Fruit fly (Drosophila melanogaster) whole organism, embryonic: ENCODE data around the gene peng.

Source experiments
- Asciz ChIP-seq: fragments of 200-800 bp; sonication (Bioruptor generic); optimal IDR thresholded peaks from 2 replicates; lab custom pipeline; 2017; ENCODE audit warnings: missing biosample characterization, mild to moderate bottlenecking, missing genetic modification characterization, missing genetic modification reagents
- CG10321 ChIP-seq: fragments of 200-800 bp; sonication (Bioruptor generic); IDR thresholded peaks from 2 replicates; pipeline ENCODE4 v1.3.6; 2022; ENCODE audit warnings: missing biosample characterization, missing genetic modification characterization
- CG10431 ChIP-seq: fragments of 200-800 bp; sonication (Bioruptor generic); optimal IDR thresholded peaks from 3 replicates; lab custom pipeline; 2018; ENCODE audit warnings: missing biosample characterization, mild to moderate bottlenecking, missing genetic modification characterization
- CG11695 ChIP-seq: fragments of 200-800 bp; sonication (Bioruptor generic); IDR thresholded peaks from 3 replicates; pipeline ENCODE4 v1.3.6; 2022; ENCODE audit warnings: missing biosample characterization, missing genetic modification characterization
- CG12391 ChIP-seq: fragments of 200-800 bp; sonication (Bioruptor generic); optimal IDR thresholded peaks from 3 replicates; lab custom pipeline; 2018; ENCODE audit warnings: missing biosample characterization, mild to moderate bottlenecking, missing genetic modification characterization, moderate library complexity
- CG13287 ChIP-seq: fragments of 200-800 bp; sonication (Bioruptor generic); IDR thresholded peaks from 2 replicates; pipeline ENCODE4 v1.3.6; 2022; ENCODE audit warnings: missing biosample characterization, missing genetic modification characterization; ENCODE audit not compliant: partially characterized antibody
- CG18619 ChIP-seq: fragments of 200-800 bp; sonication (Bioruptor generic); optimal IDR thresholded peaks from 3 replicates; lab custom pipeline; 2017; ENCODE audit warnings: missing biosample characterization, mild to moderate bottlenecking, missing genetic modification characterization
- CG2116 ChIP-seq: fragments of 200-800 bp; sonication (Bioruptor generic); optimal IDR thresholded peaks from 3 replicates; lab custom pipeline; 2018; ENCODE audit warnings: missing biosample characterization, mild to moderate bottlenecking, missing genetic modification characterization
- CG2712 ChIP-seq: fragments of 200-800 bp; optimal IDR thresholded peaks from 3 replicates; lab custom pipeline; 2019; ENCODE audit warnings: missing biosample characterization, mild to moderate bottlenecking, missing genetic modification characterization, moderate library complexity
- CG34376 ChIP-seq: fragments of 200-800 bp; sonication (Bioruptor generic); optimal IDR thresholded peaks from 2 replicates; lab custom pipeline; 2018; ENCODE audit warnings: missing biosample characterization, mild to moderate bottlenecking, missing genetic modification characterization
- CG4854 ChIP-seq: fragments of 200-800 bp; sonication (Bioruptor generic); optimal IDR thresholded peaks from 2 replicates; lab custom pipeline; 2016; ENCODE audit warnings: missing biosample characterization, missing genetic modification characterization, inconsistent platforms
- CG6272 ChIP-seq: fragments of 200-800 bp; sonication (Bioruptor generic); IDR thresholded peaks from 2 replicates; pipeline ENCODE4 v1.3.6; 2022; ENCODE audit warnings: missing biosample characterization, missing genetic modification characterization
- CG9215 ChIP-seq: fragments of 200-800 bp; sonication (Bioruptor generic); IDR thresholded peaks from 2 replicates; pipeline ENCODE4 v1.3.6; 2022; ENCODE audit warnings: missing biosample characterization, missing genetic modification characterization
- CG9727 ChIP-seq: fragments of 200-800 bp; sonication (Bioruptor generic); optimal IDR thresholded peaks from 3 replicates; lab custom pipeline; 2017; ENCODE audit warnings: missing biosample characterization, mild to moderate bottlenecking, missing genetic modification characterization
- Dip3 ChIP-seq: fragments of 200-800 bp; sonication (Bioruptor generic); optimal IDR thresholded peaks from 3 replicates; lab custom pipeline; 2016; ENCODE audit warnings: missing biosample characterization, missing genetic modification characterization
- Doc2 ChIP-seq: fragments of 200-800 bp; sonication (Bioruptor generic); IDR thresholded peaks from 2 replicates; pipeline ENCODE4 v1.3.6; 2022; ENCODE audit warnings: missing biosample characterization, missing genetic modification characterization
- Doc3 ChIP-seq: fragments of 200-800 bp; sonication (Bioruptor generic); IDR thresholded peaks from 3 replicates; pipeline ENCODE4 v1.3.6; 2022; ENCODE audit warnings: missing biosample characterization, missing genetic modification characterization; ENCODE audit not compliant: partially characterized antibody
- Dp ChIP-seq: fragments of 200-800 bp; sonication (Bioruptor generic); optimal IDR thresholded peaks from 2 replicates; lab custom pipeline; 2018; ENCODE audit warnings: missing biosample characterization, mild to moderate bottlenecking, missing genetic modification characterization, moderate library complexity
- HLH4C ChIP-seq: fragments of 200-800 bp; sonication (Bioruptor generic); IDR thresholded peaks from 3 replicates; pipeline ENCODE4 v1.3.6; 2022; ENCODE audit warnings: missing biosample characterization, missing genetic modification characterization; ENCODE audit not compliant: partially characterized antibody
- Hey ChIP-seq: fragments of 200-800 bp; sonication (Bioruptor generic); optimal IDR thresholded peaks from 3 replicates; lab custom pipeline; 2018; ENCODE audit warnings: missing biosample characterization, mild to moderate bottlenecking, missing genetic modification characterization
- Hr39 ChIP-seq: fragments of >200 bp; optimal IDR thresholded peaks from 2 replicates; lab custom pipeline; 2017
- Hr51 ChIP-seq, 2 experiments: fragments of 200-800 bp; sonication (Bioruptor generic); optimal IDR thresholded peaks; 2 replicates in 1 of 2; 3 replicates in 1 of 2; lab custom pipeline; 2016 to 2018; ENCODE audit warnings: missing biosample characterization in 2 of 2, missing genetic modification characterization in 2 of 2, mild to moderate bottlenecking in 1 of 2, moderate library complexity in 1 of 2
- Jarid2 ChIP-seq: fragments of 200-800 bp; sonication (Bioruptor generic); optimal IDR thresholded peaks from 3 replicates; lab custom pipeline; 2017; ENCODE audit warnings: mild to moderate bottlenecking, missing biosample characterization, missing genetic modification reagents, missing genetic modification characterization
- Kr ChIP-seq: fragments of 200-800 bp; sonication (Bioruptor generic); optimal IDR thresholded peaks from 2 replicates; lab custom pipeline; 2017; ENCODE audit warnings: missing biosample characterization, mild to moderate bottlenecking, missing genetic modification characterization
- Lim3 ChIP-seq: fragments of 200-800 bp; sonication (Bioruptor generic); IDR thresholded peaks from 2 replicates; pipeline ENCODE4 v1.3.6; 2022; ENCODE audit warnings: missing biosample characterization, missing genetic modification characterization
- MBD-R2 ChIP-seq: fragments of 200-800 bp; sonication (Bioruptor generic); IDR thresholded peaks from 2 replicates; pipeline ENCODE4 v1.3.6; 2022; ENCODE audit warnings: missing biosample characterization, missing genetic modification characterization
- MESR4 ChIP-seq: fragments of 200-800 bp; sonication (Bioruptor generic); optimal IDR thresholded peaks from 2 replicates; lab custom pipeline; 2018; ENCODE audit warnings: missing biosample characterization, mild to moderate bottlenecking, missing genetic modification characterization, moderate library complexity
- Poxn ChIP-seq: fragments of 200-800 bp; sonication (Bioruptor generic); IDR thresholded peaks from 2 replicates; pipeline ENCODE4 v1.3.6; 2022; ENCODE audit warnings: missing biosample characterization, missing genetic modification characterization
- Scr ChIP-seq: fragments of 200-800 bp; sonication (Bioruptor generic); IDR thresholded peaks from 2 replicates; pipeline ENCODE4 v1.3.6; 2022; ENCODE audit warnings: missing biosample characterization, missing genetic modification characterization; ENCODE audit not compliant: partially characterized antibody
- Side ChIP-seq: fragments of 200-800 bp; sonication (Bioruptor generic); optimal IDR thresholded peaks from 2 replicates; lab custom pipeline; 2016; ENCODE audit warnings: missing biosample characterization, missing genetic modification characterization
- Xrp1 ChIP-seq: fragments of 200-800 bp; sonication (Bioruptor generic); IDR thresholded peaks from 2 replicates; pipeline ENCODE4 v1.3.6; 2022; ENCODE audit warnings: missing biosample characterization, missing genetic modification characterization
- ab ChIP-seq: fragments of 200-800 bp; sonication (Bioruptor generic); optimal IDR thresholded peaks from 2 replicates; lab custom pipeline; 2016; ENCODE audit warnings: missing biosample characterization, missing genetic modification characterization
- ap ChIP-seq: fragments of 200-800 bp; sonication (Bioruptor generic); IDR thresholded peaks from 2 replicates; pipeline ENCODE4 v1.3.6; 2022; ENCODE audit warnings: missing biosample characterization, missing genetic modification characterization
- bbx ChIP-seq: fragments of 200-800 bp; sonication (Bioruptor generic); IDR thresholded peaks from 2 replicates; pipeline ENCODE4 v1.3.6; 2022; ENCODE audit warnings: missing biosample characterization, missing genetic modification characterization; ENCODE audit not compliant: partially characterized antibody
- bcd ChIP-seq: fragments of 200-800 bp; sonication (Bioruptor generic); optimal IDR thresholded peaks from 2 replicates; lab custom pipeline; 2017; ENCODE audit warnings: missing biosample characterization, mild to moderate bottlenecking, missing genetic modification characterization
- bowl ChIP-seq: fragments of 200-800 bp; sonication (Bioruptor generic); IDR thresholded peaks from 2 replicates; pipeline ENCODE4 v1.3.6; 2022; ENCODE audit warnings: missing biosample characterization, missing genetic modification characterization
- dpn ChIP-seq, 2 experiments: fragments of 200-800 bp; sonication (Bioruptor generic); optimal IDR thresholded peaks; 3 replicates each; lab custom pipeline; 2016; ENCODE audit warnings: missing biosample characterization in 2 of 2, missing genetic modification characterization in 2 of 2
- fru ChIP-seq: fragments of >200 bp; optimal IDR thresholded peaks from 2 replicates; lab custom pipeline; 2017
- h ChIP-seq: fragments of >200 bp; optimal IDR thresholded peaks from 2 replicates; lab custom pipeline; 2017
- ind ChIP-seq: fragments of 200-800 bp; sonication (Bioruptor generic); optimal IDR thresholded peaks from 3 replicates; lab custom pipeline; 2016; ENCODE audit warnings: missing biosample characterization, missing genetic modification characterization
- insv ChIP-seq, 2 experiments: fragments of 200-800 bp; sonication (Bioruptor generic); optimal IDR thresholded peaks; 3 replicates each; lab custom pipeline; 2016 to 2018; ENCODE audit warnings: missing biosample characterization in 2 of 2, missing genetic modification characterization in 2 of 2
- knrl ChIP-seq: fragments of 200-800 bp; sonication (Bioruptor generic); IDR thresholded peaks from 3 replicates; pipeline ENCODE4 v1.3.6; 2022; ENCODE audit warnings: missing biosample characterization, missing genetic modification characterization; ENCODE audit not compliant: partially characterized antibody
- luna ChIP-seq: fragments of 200-800 bp; sonication (Bioruptor generic); optimal IDR thresholded peaks from 2 replicates; lab custom pipeline; 2016; ENCODE audit warnings: missing biosample characterization, missing genetic modification characterization
- oc ChIP-seq: fragments of 200-800 bp; sonication (Bioruptor generic); optimal IDR thresholded peaks from 2 replicates; lab custom pipeline; 2018; ENCODE audit warnings: missing biosample characterization, mild to moderate bottlenecking, missing genetic modification characterization, moderate library complexity
- pho ChIP-seq: fragments of 200-800 bp; sonication (Bioruptor generic); optimal IDR thresholded peaks from 2 replicates; lab custom pipeline; 2016; ENCODE audit warnings: missing biosample characterization, missing genetic modification characterization
- pros ChIP-seq: fragments of 200-800 bp; sonication (Bioruptor generic); optimal IDR thresholded peaks from 3 replicates; lab custom pipeline; 2019; ENCODE audit warnings: missing biosample characterization, mild to moderate bottlenecking, missing genetic modification characterization, moderate library complexity
- sens ChIP-seq: fragments of 200-800 bp; sonication (Bioruptor generic); peaks from one replicate; lab custom pipeline; 2016; ENCODE audit warnings: missing biosample characterization, missing genetic modification characterization
- tx ChIP-seq: fragments of 200-800 bp; sonication (Bioruptor generic); optimal IDR thresholded peaks from 2 replicates; lab custom pipeline; 2016; ENCODE audit warnings: missing biosample characterization, missing genetic modification characterization

peng gene

DNA sequence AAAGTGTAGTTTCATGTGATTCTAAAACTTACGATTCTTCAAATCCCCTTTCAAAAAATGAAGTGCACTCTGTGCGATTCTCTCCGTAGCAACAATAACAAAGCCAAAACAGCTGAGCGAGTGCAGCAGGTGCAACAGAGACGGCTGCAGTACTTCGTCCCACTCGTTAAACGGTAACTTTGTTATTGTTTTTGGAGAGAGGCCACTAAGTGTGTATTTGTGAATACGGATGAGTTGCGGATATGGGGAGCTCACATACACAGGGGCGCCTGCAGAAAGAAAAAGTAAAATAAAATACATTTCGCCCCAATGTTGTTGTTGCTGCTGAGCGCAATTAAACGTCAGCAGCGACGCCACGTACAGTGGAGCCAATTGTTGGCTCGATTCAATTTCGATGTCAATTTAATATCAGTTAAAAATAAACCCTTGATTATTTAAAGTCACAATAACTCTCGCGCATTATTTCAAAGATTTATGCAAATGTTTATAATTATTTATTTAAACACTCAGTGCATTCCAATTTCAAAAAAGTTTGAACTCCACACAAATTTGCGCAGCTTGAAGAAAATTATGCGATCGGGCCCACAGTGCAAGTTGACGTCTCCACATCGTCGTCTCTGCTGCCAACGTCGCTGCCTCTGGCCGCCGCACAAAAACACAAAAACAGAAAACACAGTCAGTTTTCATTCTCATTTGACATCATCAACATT lies 17.9 kb upstream of the peng start (continued):
- TF ChIP-seq CG34376 (GFP tag; lab: Kevin White, UChicago) (peak; percentile 99), CG10431 (GFP tag; lab: Kevin White, UChicago) (peak; percentile 94), h (no peak), ab (GFP tag; lab: Kevin White, UChicago) (peak; percentile 71), CG9215 (GFP tag; lab: Robert Waterston, UW) (peak; percentile 96), Hr51 (GFP tag; optimal IDR thresholded peaks at IDR 0.05; lab: Kevin White, UChicago) (peak; percentile 96 to 98), CG10321 (GFP tag; lab: Robert Waterston, UW) (peak; percentile 78), pros (GFP tag; lab: Kevin White, UChicago) (peak; percentile 83), bowl (GFP tag; lab: Robert Waterston, UW) (peak; percentile 91), CG9727 (peak; percentile 98), ap (GFP tag; lab: Robert Waterston, UW) (peak; percentile 91), fru (lab: Kevin White, UChicago) (no peak), CG12391 (tag; lab: Kevin White, UChicago) (peak; percentile 98), oc (tag; lab: Kevin White, UChicago) (peak; percentile 97), dpn (GFP tag; optimal IDR thresholded peaks at IDR 0.05; lab: Kevin White, UChicago) (peak; percentile 97 to 98), ind (GFP tag; lab: Kevin White, UChicago) (peak; percentile 97), MESR4 (GFP tag; lab: Kevin White, UChicago) (peak; percentile 39), Doc2 (GFP tag; lab: Robert Waterston, UW) (peak; percentile 89), Jarid2 (GFP tag; lab: Kevin White, UChicago) (peak; percentile 88), Scr (GFP tag; lab: Robert Waterston, UW) (no peak), HLH4C (GFP tag; lab: Robert Waterston, UW) (0 out of 3 replicates have a peak, but pooled peaks have one; percentile 26), CG2712 (tag; lab: Kevin White, UChicago) (peak; percentile 97)

DNA sequence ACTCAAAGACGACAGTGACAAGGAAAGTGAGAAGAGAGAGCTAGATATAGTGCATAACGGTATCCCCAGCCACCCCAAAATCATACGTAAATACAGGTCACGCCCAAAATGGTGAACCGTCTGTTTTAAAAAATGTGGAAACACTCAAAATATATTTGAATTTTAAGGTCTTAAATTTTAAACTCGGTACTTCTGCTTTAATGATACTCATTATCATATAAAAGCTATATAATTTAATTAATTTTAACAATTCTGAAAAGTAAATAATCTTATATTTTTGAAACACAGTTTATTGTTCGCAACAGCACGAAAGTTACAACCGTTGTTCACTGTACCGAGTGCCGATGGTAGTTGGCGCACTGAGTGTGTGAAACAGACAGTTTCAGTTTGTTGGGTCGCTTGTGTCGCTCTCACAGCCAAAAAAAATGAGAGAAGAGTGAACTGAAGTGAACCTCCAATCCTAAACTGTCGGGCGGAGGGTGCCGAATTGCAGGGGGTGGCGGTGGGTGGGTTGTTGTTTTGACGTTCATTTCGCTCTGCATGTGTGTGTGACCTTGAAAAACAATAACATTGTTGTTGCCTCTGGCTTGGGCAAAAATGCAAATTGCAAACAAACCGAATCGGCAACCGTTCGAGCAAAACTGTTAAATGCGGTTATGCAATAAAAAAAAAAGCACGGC lies 16.8 kb upstream of the peng start:
- TF ChIP-seq Lim3 (GFP tag; lab: Robert Waterston, UW) = 0 out of 2 replicates have a peak, but pooled peaks have one; percentile 30
- TF ChIP-seq bcd (GFP tag; lab: Kevin White, UChicago) = peak; percentile 95
- no peak for TF ChIP-seq Hr39 (lab: Kevin White, UChicago)
- no peak for TF ChIP-seq tx (GFP tag; lab: Kevin White, UChicago)
- peak; percentile 10 for TF ChIP-seq Dp
- TF ChIP-seq CG13287 = no peak; the same call in 1 of the 2 replicates
- TF ChIP-seq CG4854 (GFP tag; lab: Kevin White, UChicago) = peak; percentile 69
- TF ChIP-seq insv (GFP tag; optimal IDR thresholded peaks at IDR 0.05; lab: Kevin White, UChicago) = peak in 1 of 2 experiments; percentile 69
- TF ChIP-seq MBD-R2 = peak; percentile 67; the same call in 1 of the 2 replicates
- TF ChIP-seq CG18619 (GFP tag; lab: Kevin White, UChicago) = peak; percentile 91
- TF ChIP-seq Hey = no peak
- TF ChIP-seq Side (GFP tag; lab: Kevin White, UChicago) = no peak
- TF ChIP-seq luna = no peak
- TF ChIP-seq Asciz (GFP tag; lab: Kevin White, UChicago) = peak; percentile 88
- peak; percentile 74 for TF ChIP-seq Poxn (GFP tag; lab: Robert Waterston, UW)
- peak; percentile 31 for TF ChIP-seq pho (GFP tag; lab: Kevin White, UChicago)
- peak; percentile 91 for TF ChIP-seq sens (GFP tag; lab: Kevin White, UChicago)
- TF ChIP-seq CG11695 (GFP tag; lab: Robert Waterston, UW) = peak; percentile 88
- peak; percentile 43 for TF ChIP-seq CG2116
- peak; percentile 39 for TF ChIP-seq Dip3 (GFP tag; lab: Kevin White, UChicago)
- TF ChIP-seq CG6272 (GFP tag; lab: Robert Waterston, UW) = peak; percentile 73
- TF ChIP-seq Xrp1 = peak; percentile 85
- TF ChIP-seq Doc3 = no peak
- no peak for TF ChIP-seq Kr (GFP tag; lab: Kevin White, UChicago)
- peak; percentile 23; the same call in 1 of the 2 replicates for TF ChIP-seq bbx
- no peak for TF ChIP-seq knrl
